Worm (Caenorhabditis elegans) whole organism, young adult: ENCODE results near the gene phat-8.

Source experiments
- B0019.2 ChIP-seq: fragments of 200-800 bp; sonication (Bioruptor generic); conservative IDR thresholded peaks from 2 replicates; pipeline ENCODE4 v1.3.6; 2022; ENCODE audit warnings: missing genetic modification reagents, missing genetic modification characterization, missing compliant biosample characterization
- B0035.1 ChIP-seq: sonication (generic microtip); optimal IDR thresholded peaks from 2 replicates; lab custom pipeline; 2016; ENCODE audit warnings: missing genetic modification characterization, mild to moderate bottlenecking, missing compliant biosample characterization, missing genotype, missing genetic modification reagents
- F23B12.7 ChIP-seq: sonication (generic microtip); optimal IDR thresholded peaks from 2 replicates; lab custom pipeline; 2017; ENCODE audit warnings: missing genetic modification characterization, mild to moderate bottlenecking, missing compliant biosample characterization, antibody characterized with exemption, moderate library complexity; ENCODE audit not compliant: insufficient read depth
- F55B11.4 ChIP-seq: sonication (generic microtip); optimal IDR thresholded peaks from 2 replicates; lab custom pipeline; 2016; ENCODE audit warnings: missing compliant biosample characterization, missing genetic modification characterization, borderline replicate concordance; ENCODE audit not compliant: insufficient read depth
- F57A8.1 ChIP-seq: fragments of 200-800 bp; sonication (Bioruptor generic); optimal IDR thresholded peaks from 2 replicates; lab custom pipeline; 2018; ENCODE audit warnings: mild to moderate bottlenecking, missing genetic modification characterization, moderate library complexity, missing compliant biosample characterization
- F57C9.4 ChIP-seq: sonication (generic microtip); optimal IDR thresholded peaks from 2 replicates; lab custom pipeline; 2017; ENCODE audit warnings: mild to moderate bottlenecking, missing genetic modification characterization, missing compliant biosample characterization
- K11D2.4 ChIP-seq: fragments of 200-800 bp; sonication (Bioruptor generic); IDR thresholded peaks from 2 replicates; pipeline ENCODE4 v1.3.6; 2022; ENCODE audit warnings: missing genetic modification reagents, missing genetic modification characterization, missing compliant biosample characterization
- K12H6.12 ChIP-seq: fragments of 200-800 bp; sonication (Bioruptor generic); optimal IDR thresholded peaks from 2 replicates; lab custom pipeline; 2018; ENCODE audit warnings: mild to moderate bottlenecking, missing genetic modification characterization, missing compliant biosample characterization
- T07F8.4 ChIP-seq: sonication (generic microtip); optimal IDR thresholded peaks from 2 replicates; lab custom pipeline; 2016; ENCODE audit warnings: mild to moderate bottlenecking, missing genetic modification characterization, moderate library complexity, missing compliant biosample characterization
- Y53F4B.3 ChIP-seq: fragments of 200-800 bp; sonication (Bioruptor generic); IDR thresholded peaks from 2 replicates; pipeline ENCODE4 v1.3.6; 2022; ENCODE audit warnings: missing genetic modification reagents, missing genetic modification characterization, missing compliant biosample characterization
- Y56A3A.18 ChIP-seq: fragments of 200-800 bp; sonication (Bioruptor generic); IDR thresholded peaks from 2 replicates; pipeline ENCODE4 v1.3.6; 2022; ENCODE audit warnings: missing genetic modification reagents, missing genetic modification characterization, missing compliant biosample characterization
- Y67H2A.10 ChIP-seq: fragments of 200-800 bp; sonication (Bioruptor generic); conservative IDR thresholded peaks from 2 replicates; pipeline ENCODE4 v1.3.6; 2022; ENCODE audit warnings: missing genetic modification reagents, missing genetic modification characterization, missing compliant biosample characterization
- akir-1 ChIP-seq: fragments of 200-800 bp; sonication (Bioruptor generic); optimal IDR thresholded peaks from 2 replicates; lab custom pipeline; 2018; ENCODE audit warnings: mild to moderate bottlenecking, missing genetic modification characterization, moderate library complexity, missing compliant biosample characterization
- ama-1 ChIP-seq, 3 experiments: fragments of 150-350 bp in 1 of 3; sonication (generic microtip) in 2 of 3; optimal IDR thresholded peaks; 2 replicates each; lab custom pipeline; 2014 to 2018; ENCODE audit warnings: missing biosample characterization in 2 of 3, missing genetic modification characterization in 2 of 3, missing genetic modification reagents in 2 of 3
- aptf-3 ChIP-seq: fragments of 200-800 bp; sonication (Bioruptor generic); IDR thresholded peaks from 2 replicates; pipeline ENCODE4 v1.3.6; 2022; ENCODE audit warnings: missing genetic modification characterization, missing compliant biosample characterization
- bed-2 ChIP-seq: fragments of 200-800 bp; sonication (Bioruptor generic); IDR thresholded peaks from 2 replicates; pipeline ENCODE4 v1.3.6; 2022; ENCODE audit warnings: missing genetic modification reagents, missing genetic modification characterization, missing compliant biosample characterization
- ccch-3 ChIP-seq: fragments of 200-800 bp; sonication (Bioruptor generic); optimal IDR thresholded peaks from 2 replicates; lab custom pipeline; 2018; ENCODE audit warnings: mild to moderate bottlenecking, missing genetic modification characterization, missing compliant biosample characterization
- cebp-2 ChIP-seq: fragments of 200-800 bp; sonication (Bioruptor generic); IDR thresholded peaks from 2 replicates; pipeline ENCODE4 v1.3.6; 2022; ENCODE audit warnings: missing genetic modification characterization, missing compliant biosample characterization
- chd-7 ChIP-seq: sonication (generic microtip); optimal IDR thresholded peaks from 2 replicates; lab custom pipeline; 2016; ENCODE audit warnings: mild to moderate bottlenecking, missing genetic modification characterization, moderate library complexity, missing compliant biosample characterization
- dpff-1 ChIP-seq: sonication (generic microtip); optimal IDR thresholded peaks from 2 replicates; lab custom pipeline; 2017; ENCODE audit warnings: mild to moderate bottlenecking, missing genetic modification characterization, missing compliant biosample characterization
- dpl-1 ChIP-seq: fragments of 150-350 bp; optimal IDR thresholded peaks from 2 replicates; lab custom pipeline; 2014; ENCODE audit warnings: missing biosample characterization, missing genetic modification reagents, missing genetic modification characterization
- egrh-3 ChIP-seq: fragments of 200-800 bp; sonication (Bioruptor generic); IDR thresholded peaks from 2 replicates; pipeline ENCODE4 v1.3.6; 2022; ENCODE audit warnings: missing genetic modification reagents, missing genetic modification characterization, missing compliant biosample characterization
- ets-4 ChIP-seq: fragments of 200-800 bp; sonication (Bioruptor generic); optimal IDR thresholded peaks from 2 replicates; lab custom pipeline; 2018; ENCODE audit warnings: mild to moderate bottlenecking, missing genetic modification characterization, missing compliant biosample characterization
- hlh-12 ChIP-seq: sonication (generic microtip); optimal IDR thresholded peaks from 2 replicates; lab custom pipeline; 2016; ENCODE audit warnings: missing genetic modification characterization, missing compliant biosample characterization
- hsf-1 ChIP-seq: fragments of 200-800 bp; sonication (Bioruptor generic); IDR thresholded peaks from 2 replicates; pipeline ENCODE4 v1.3.6; 2022; ENCODE audit warnings: missing genetic modification reagents, missing genetic modification characterization, missing compliant biosample characterization
- lag-1 ChIP-seq: fragments of 200-800 bp; sonication (Bioruptor generic); IDR thresholded peaks from 2 replicates; pipeline ENCODE4 v1.3.6; 2022; ENCODE audit warnings: missing genetic modification reagents, missing genetic modification characterization, missing compliant biosample characterization
- lin-26 ChIP-seq: fragments of 200-800 bp; sonication (Bioruptor generic); IDR thresholded peaks from 2 replicates; pipeline ENCODE4 v1.3.6; 2022; ENCODE audit warnings: missing genetic modification reagents, missing genetic modification characterization, missing compliant biosample characterization
- madf-6 ChIP-seq: fragments of 200-800 bp; sonication (Bioruptor generic); IDR thresholded peaks from 2 replicates; pipeline ENCODE4 v1.3.6; 2022; ENCODE audit warnings: missing genetic modification reagents, missing genetic modification characterization, missing compliant biosample characterization
- madf-8 ChIP-seq: fragments of 200-800 bp; sonication (Bioruptor generic); conservative IDR thresholded peaks from 2 replicates; pipeline ENCODE4 v1.3.6; 2022; ENCODE audit warnings: missing genetic modification reagents, missing genetic modification characterization, missing compliant biosample characterization
- mes-4 ChIP-seq: sonication (generic microtip); optimal IDR thresholded peaks from 2 replicates; lab custom pipeline; 2016; ENCODE audit warnings: missing genotype, missing genetic modification characterization, missing compliant biosample characterization
- mxl-1 ChIP-seq: sonication (generic microtip); optimal IDR thresholded peaks from 2 replicates; lab custom pipeline; 2016; ENCODE audit warnings: missing genetic modification characterization, missing compliant biosample characterization
- nfyb-1 ChIP-seq: fragments of 200-800 bp; sonication (Bioruptor generic); IDR thresholded peaks from 2 replicates; pipeline ENCODE4 v1.3.6; 2022; ENCODE audit warnings: missing genetic modification reagents, missing genetic modification characterization, missing compliant biosample characterization
- nhr-90 ChIP-seq: sonication (generic microtip); optimal IDR thresholded peaks from 2 replicates; lab custom pipeline; 2016; ENCODE audit warnings: missing genotype, mild to moderate bottlenecking, missing genetic modification characterization, missing compliant biosample characterization
- pha-4 ChIP-seq: fragments of 150-350 bp; sonication (generic microtip); optimal IDR thresholded peaks from 2 replicates; lab custom pipeline; 2014; ENCODE audit warnings: missing biosample characterization, missing genetic modification reagents, missing genetic modification characterization
- rec-8 ChIP-seq, 2 experiments: sonication (generic microtip); optimal IDR thresholded peaks; 2 replicates each; lab custom pipeline; 2016; ENCODE audit warnings: mild to moderate bottlenecking in 2 of 2, missing genetic modification characterization in 2 of 2, missing genetic modification reagents in 2 of 2, missing genotype in 2 of 2, missing biosample characterization in 1 of 2, missing compliant biosample characterization in 1 of 2, moderate library complexity in 1 of 2
- rpc-1 ChIP-seq, 2 experiments: fragments of 150-350 bp in 1 of 2; sonication (generic microtip) in 1 of 2; optimal IDR thresholded peaks; 2 replicates each; lab custom pipeline; 2014 to 2018; ENCODE audit warnings: missing biosample characterization in 1 of 2, missing genetic modification characterization in 1 of 2, missing genetic modification reagents in 1 of 2, missing genotype in 1 of 2
- sdz-38 ChIP-seq: sonication (generic microtip); optimal IDR thresholded peaks from 2 replicates; lab custom pipeline; 2016; ENCODE audit warnings: missing genotype, missing genetic modification characterization, missing compliant biosample characterization
- sea-2 ChIP-seq: fragments of 200-800 bp; sonication (Bioruptor generic); IDR thresholded peaks from 2 replicates; pipeline ENCODE4 v1.3.6; 2022; ENCODE audit warnings: missing genetic modification characterization, missing compliant biosample characterization
- snpc-1.1 ChIP-seq: sonication (generic microtip); optimal IDR thresholded peaks from 2 replicates; lab custom pipeline; 2017; ENCODE audit warnings: missing genetic modification characterization, mild to moderate bottlenecking, missing compliant biosample characterization, antibody characterized with exemption, moderate library complexity, missing genotype, missing genetic modification reagents; ENCODE audit not compliant: insufficient read depth
- snpc-1.3 ChIP-seq: sonication (generic microtip); optimal IDR thresholded peaks from 2 replicates; lab custom pipeline; 2017; ENCODE audit warnings: missing genetic modification characterization, mild to moderate bottlenecking, missing compliant biosample characterization, antibody characterized with exemption, moderate library complexity, missing genotype, missing genetic modification reagents; ENCODE audit not compliant: insufficient read depth
- snpc-3.4 ChIP-seq: sonication (generic microtip); optimal IDR thresholded peaks from 2 replicates; lab custom pipeline; 2017; ENCODE audit warnings: missing genetic modification characterization, mild to moderate bottlenecking, missing compliant biosample characterization, antibody characterized with exemption, moderate library complexity, missing genotype, missing genetic modification reagents
- snpc-4 ChIP-seq, 5 experiments: fragments of 150-350 bp in 1 of 5; sonication (generic microtip) in 4 of 5; optimal IDR thresholded peaks; 2 replicates each; lab custom pipeline; 2014 to 2018; ENCODE audit warnings: missing genetic modification characterization in 5 of 5, missing biosample characterization in 3 of 5, antibody characterized with exemption in 2 of 5, mild to moderate bottlenecking in 2 of 5, missing compliant biosample characterization in 2 of 5, missing genotype in 2 of 5, moderate library complexity in 2 of 5, missing genetic modification reagents in 1 of 5
- tbp1 ChIP-seq: fragments of 200-800 bp; sonication (Bioruptor generic); optimal IDR thresholded peaks from 2 replicates; lab custom pipeline; 2018; ENCODE audit warnings: mild to moderate bottlenecking, missing genetic modification characterization, missing compliant biosample characterization
- xnd-1 ChIP-seq: sonication (generic microtip); optimal IDR thresholded peaks from 2 replicates; lab custom pipeline; 2016; ENCODE audit warnings: missing genotype, missing genetic modification reagents, missing genetic modification characterization, missing compliant biosample characterization
- ztf-18 ChIP-seq: sonication (generic microtip); optimal IDR thresholded peaks from 2 replicates; lab custom pipeline; 2016; ENCODE audit warnings: missing genotype, mild to moderate bottlenecking, missing genetic modification characterization, missing compliant biosample characterization
- ztf-22 ChIP-seq: fragments of 200-800 bp; sonication (Bioruptor generic); optimal IDR thresholded peaks from 2 replicates; lab custom pipeline; 2018; ENCODE audit warnings: mild to moderate bottlenecking, missing genetic modification characterization, moderate library complexity, missing compliant biosample characterization
- ztf-28 ChIP-seq: fragments of 200-800 bp; sonication (Bioruptor generic); IDR thresholded peaks from 2 replicates; pipeline ENCODE4 v1.3.6; 2022; ENCODE audit warnings: missing genetic modification reagents, missing genetic modification characterization, missing compliant biosample characterization

The phat-8 gene

ce11 chrII:12459422-12459821 is 12.2 kb upstream of the phat-8 start, which contains the start of gene tag-281 (continued):
- TF ChIP-seq akir-1 (GFP tag; lab: Kevin White, UChicago) = no peak
- no peak for TF ChIP-seq F57C9.4
- no peak for TF ChIP-seq sea-2 (GFP tag; lab: Robert Waterston, UW)
- peak; percentile 9 for TF ChIP-seq K12H6.12 (tag; lab: Kevin White, UChicago)
- no peak for TF ChIP-seq bed-2 (GFP tag; lab: Robert Waterston, UW)
- TF ChIP-seq aptf-3 (GFP tag; lab: Robert Waterston, UW) = no peak
- no peak for TF ChIP-seq ets-4
- no peak for TF ChIP-seq snpc-3.4
- TF ChIP-seq ztf-28 (GFP tag; lab: Robert Waterston, UW) = no peak
- TF ChIP-seq F55B11.4 (tag; lab: Kevin White, UChicago) = no peak
- no peak for TF ChIP-seq ccch-3 (GFP tag; lab: Kevin White, UChicago)
- no peak for TF ChIP-seq egrh-3 (GFP tag; lab: Robert Waterston, UW)
- TF ChIP-seq F23B12.7 (tag; lab: Kevin White, UChicago) = no peak
- no peak for TF ChIP-seq ztf-22
- no peak for TF ChIP-seq dpff-1
- no peak for TF ChIP-seq cebp-2 (GFP tag; lab: Robert Waterston, UW)
- TF ChIP-seq xnd-1 (tag; lab: Kevin White, UChicago) = peak; percentile 52
- TF ChIP-seq mes-4 (tag; lab: Kevin White, UChicago) = no peak
- TF ChIP-seq snpc-1.1 (tag; lab: Kevin White, UChicago) = peak; percentile 39
- peak; percentile 89 for TF ChIP-seq dpl-1 (GFP tag; lab: Kevin White, UChicago)
- peak; percentile 79 for TF ChIP-seq madf-6 (GFP tag; lab: Robert Waterston, UW)
- no peak for TF ChIP-seq rec-8 (tag; optimal IDR thresholded peaks at IDR 0.05; lab: Kevin White, UChicago)
- peak; percentile 52; the same call in 1 of the 2 replicates for TF ChIP-seq K11D2.4 (GFP tag; lab: Robert Waterston, UW)
- no peak for TF ChIP-seq sdz-38 (tag; lab: Kevin White, UChicago)
- no peak for TF ChIP-seq chd-7 (tag; lab: Kevin White, UChicago)
- TF ChIP-seq Y53F4B.3 = no peak
- no peak for TF ChIP-seq lag-1 (GFP tag; lab: Robert Waterston, UW)
- TF ChIP-seq B0019.2 (GFP tag; lab: Robert Waterston, UW) = no peak
- TF ChIP-seq ztf-18 (tag; lab: Kevin White, UChicago) = no peak
- TF ChIP-seq rpc-1 (optimal IDR thresholded peaks at IDR 0.05; lab: Kevin White, UChicago) = no peak
- no peak for TF ChIP-seq rpc-1 (tag; optimal IDR thresholded peaks at IDR 0.05; lab: Kevin White, UChicago)
- TF ChIP-seq snpc-1.3 (tag; lab: Kevin White, UChicago) = peak; percentile 38
- TF ChIP-seq T07F8.4 (tag; lab: Kevin White, UChicago) = no peak
- TF ChIP-seq hlh-12 (tag; lab: Kevin White, UChicago) = no peak
- TF ChIP-seq lin-26 (GFP tag; lab: Robert Waterston, UW) = no peak
- no peak for TF ChIP-seq F57A8.1
- TF ChIP-seq snpc-4 (GFP tag; optimal IDR thresholded peaks at IDR 0.05; lab: Kevin White, UChicago) = no peak
- TF ChIP-seq snpc-4 (tag; optimal IDR thresholded peaks at IDR 0.05; lab: Kevin White, UChicago) = peak in 3 of 4 experiments; percentile 1 to 60 (median 33)
- no peak for TF ChIP-seq ama-1 (optimal IDR thresholded peaks at IDR 0.05; lab: Kevin White, UChicago)
- TF ChIP-seq ama-1 (GFP tag; optimal IDR thresholded peaks at IDR 0.05; lab: Kevin White, UChicago) = no peak
- TF ChIP-seq madf-8 (GFP tag; lab: Robert Waterston, UW) = peak; percentile 32; the same call in 1 of the 2 replicates
- peak; percentile 53 for TF ChIP-seq hsf-1
- TF ChIP-seq nhr-90 (tag; lab: Kevin White, UChicago) = no peak
- TF ChIP-seq nfyb-1 (GFP tag; lab: Robert Waterston, UW) = no peak
- TF ChIP-seq B0035.1 (tag; lab: Kevin White, UChicago) = no peak
- no peak for TF ChIP-seq Y56A3A.18 (GFP tag; lab: Robert Waterston, UW)
- no peak for TF ChIP-seq Y67H2A.10
- TF ChIP-seq pha-4 (tag; lab: Kevin White, UChicago) = peak; percentile 44
- TF ChIP-seq mxl-1 (tag; lab: Kevin White, UChicago) = no peak
- TF ChIP-seq tbp1 = peak; percentile 56
